Worm (Caenorhabditis elegans) whole organism, L2 larva: ENCODE data around the gene Y39A1A.27.

Experiments
- nhr-6 ChIP-seq: fragments of 150-350 bp; optimal IDR thresholded peaks from 2 replicates; lab custom pipeline; 2014; ENCODE audit warnings: missing biosample characterization, missing genetic modification characterization
- snpc-4 ChIP-seq: fragments of 150-350 bp; optimal IDR thresholded peaks from 2 replicates; lab custom pipeline; 2014; ENCODE audit warnings: missing biosample characterization, missing genetic modification characterization
- unc-62 ChIP-seq: fragments of 150-350 bp; optimal IDR thresholded peaks from 2 replicates; lab custom pipeline; 2014; ENCODE audit warnings: missing biosample characterization, missing genetic modification reagents, missing genetic modification characterization

- TF ChIP-seq snpc-4 (tag; lab: Kevin White, UChicago) (no peak), unc-62 (GFP tag; lab: Kevin White, UChicago) (no peak), nhr-6 (tag; lab: Kevin White, UChicago) (no peak)
Observed at ce11 chrIII:10653479-10653878, 14.7 kb downstream of the Y39A1A.27 start.
